Fruit fly (Drosophila melanogaster) whole organism, embryonic: Measurements from ENCODE around the gene CG10283.

Experiments used
- Ada2b ChIP-seq: fragments of 200-800 bp; sonication (Bioruptor generic); IDR thresholded peaks from 2 replicates; pipeline ENCODE4 v1.3.6; 2022; ENCODE audit warnings: missing biosample characterization, missing genetic modification characterization
- BEAF-32 ChIP-seq: fragments of 200-800 bp; sonication (Bioruptor generic); optimal IDR thresholded peaks from 3 replicates; lab custom pipeline; 2017; ENCODE audit warnings: missing biosample characterization, missing genetic modification characterization, mild to moderate bottlenecking, moderate library complexity, missing genetic modification reagents
- CG10366 ChIP-seq: fragments of 200-800 bp; sonication (Bioruptor generic); IDR thresholded peaks from 2 replicates; pipeline ENCODE4 v1.3.6; 2022; ENCODE audit warnings: missing biosample characterization, missing genetic modification characterization
- CG10431 ChIP-seq: fragments of 200-800 bp; sonication (Bioruptor generic); optimal IDR thresholded peaks from 3 replicates; lab custom pipeline; 2018; ENCODE audit warnings: missing biosample characterization, mild to moderate bottlenecking, missing genetic modification characterization
- CG10654 ChIP-seq: fragments of 200-800 bp; sonication (Bioruptor generic); optimal IDR thresholded peaks from 2 replicates; lab custom pipeline; 2016; ENCODE audit warnings: missing biosample characterization, missing genetic modification characterization
- CG11504 ChIP-seq: fragments of 200-800 bp; sonication (Bioruptor generic); optimal IDR thresholded peaks from 3 replicates; lab custom pipeline; 2019; ENCODE audit warnings: missing biosample characterization, mild to moderate bottlenecking, missing genetic modification characterization, moderate library complexity
- CG12071 ChIP-seq: fragments of 200-800 bp; sonication (Bioruptor generic); optimal IDR thresholded peaks from 3 replicates; lab custom pipeline; 2018; ENCODE audit warnings: missing biosample characterization, mild to moderate bottlenecking, missing genetic modification characterization
- CG12155 ChIP-seq: fragments of 200-800 bp; sonication (Bioruptor generic); optimal IDR thresholded peaks from 3 replicates; lab custom pipeline; 2016; ENCODE audit warnings: missing biosample characterization, missing genetic modification characterization
- CG14667 ChIP-seq: fragments of 200-800 bp; sonication (Bioruptor generic); IDR thresholded peaks from 2 replicates; pipeline ENCODE4 v1.3.6; 2022; ENCODE audit warnings: missing biosample characterization, missing genetic modification characterization
- CG14860 ChIP-seq: fragments of 200-800 bp; sonication (Bioruptor generic); IDR thresholded peaks from 3 replicates; pipeline ENCODE4 v1.3.6; 2022; ENCODE audit warnings: missing biosample characterization, missing genetic modification characterization; ENCODE audit not compliant: partially characterized antibody
- CG1602 ChIP-seq: fragments of 200-800 bp; sonication (Bioruptor generic); optimal IDR thresholded peaks from 3 replicates; lab custom pipeline; 2016; ENCODE audit warnings: missing biosample characterization, missing genetic modification characterization
- CG17912 ChIP-seq: fragments of 200-800 bp; sonication (Bioruptor generic); optimal IDR thresholded peaks from 2 replicates; lab custom pipeline; 2018; ENCODE audit warnings: missing biosample characterization, mild to moderate bottlenecking, missing genetic modification characterization
- CG18599 ChIP-seq: fragments of 200-800 bp; sonication (Bioruptor generic); optimal IDR thresholded peaks from 3 replicates; lab custom pipeline; 2017; ENCODE audit warnings: missing biosample characterization, missing genetic modification characterization, mild to moderate bottlenecking, moderate library complexity, missing genetic modification reagents
- CG4404 ChIP-seq: fragments of 200-800 bp; sonication (Bioruptor generic); IDR thresholded peaks from 2 replicates; pipeline ENCODE4 v1.3.6; 2022; ENCODE audit warnings: missing biosample characterization, missing genetic modification characterization
- CG6683 ChIP-seq: fragments of 200-800 bp; sonication (Bioruptor generic); optimal IDR thresholded peaks from 2 replicates; lab custom pipeline; 2017; ENCODE audit warnings: missing biosample characterization, mild to moderate bottlenecking, missing genetic modification characterization, missing genetic modification reagents
- CG7987 ChIP-seq: fragments of 200-800 bp; sonication (Bioruptor generic); optimal IDR thresholded peaks from 2 replicates; lab custom pipeline; 2018; ENCODE audit warnings: missing biosample characterization, mild to moderate bottlenecking, missing genetic modification characterization, moderate library complexity
- CG8924 ChIP-seq: fragments of 200-800 bp; optimal IDR thresholded peaks from 3 replicates; lab custom pipeline; 2019; ENCODE audit warnings: missing biosample characterization, mild to moderate bottlenecking, missing genetic modification characterization, moderate library complexity
- D19B ChIP-seq: fragments of 200-800 bp; sonication (Bioruptor generic); optimal IDR thresholded peaks from 2 replicates; lab custom pipeline; 2017; ENCODE audit warnings: missing biosample characterization, mild to moderate bottlenecking, missing genetic modification characterization
- Deaf1 ChIP-seq: fragments of 200-800 bp; optimal IDR thresholded peaks from 3 replicates; lab custom pipeline; 2019; ENCODE audit warnings: missing biosample characterization, mild to moderate bottlenecking, missing genetic modification characterization, moderate library complexity
- Dll ChIP-seq: fragments of 200-800 bp; sonication (Bioruptor generic); IDR thresholded peaks from 4 replicates; pipeline ENCODE4 v1.3.6; 2022; ENCODE audit warnings: missing biosample characterization, missing genetic modification characterization; ENCODE audit not compliant: partially characterized antibody
- Ets65A ChIP-seq: fragments of 200-800 bp; sonication (Bioruptor generic); peaks from one replicate; lab custom pipeline; 2016; ENCODE audit warnings: missing biosample characterization, missing genetic modification characterization
- Hr39 ChIP-seq: fragments of >200 bp; optimal IDR thresholded peaks from 2 replicates; lab custom pipeline; 2017
- Hsf ChIP-seq: fragments of 200-800 bp; sonication (Bioruptor generic); optimal IDR thresholded peaks from 3 replicates; lab custom pipeline; 2016; ENCODE audit warnings: missing biosample characterization, missing genetic modification characterization
- Jarid2 ChIP-seq: fragments of 200-800 bp; sonication (Bioruptor generic); optimal IDR thresholded peaks from 3 replicates; lab custom pipeline; 2017; ENCODE audit warnings: mild to moderate bottlenecking, missing biosample characterization, missing genetic modification reagents, missing genetic modification characterization
- NFAT ChIP-seq: fragments of 200-800 bp; sonication (Bioruptor generic); IDR thresholded peaks from 2 replicates; pipeline ENCODE4 v1.3.6; 2022; ENCODE audit warnings: missing biosample characterization, missing genetic modification characterization
- Oli ChIP-seq: fragments of 200-800 bp; sonication (Bioruptor generic); optimal IDR thresholded peaks from 2 replicates; lab custom pipeline; 2018; ENCODE audit warnings: missing biosample characterization, mild to moderate bottlenecking, missing genetic modification characterization, moderate library complexity
- Opbp ChIP-seq: fragments of 200-800 bp; sonication (Bioruptor generic); IDR thresholded peaks from 3 replicates; pipeline ENCODE4 v1.3.6; 2022; ENCODE audit warnings: missing biosample characterization, missing genetic modification characterization; ENCODE audit not compliant: partially characterized antibody
- Ravus ChIP-seq: fragments of 200-800 bp; sonication (Bioruptor generic); IDR thresholded peaks from 2 replicates; pipeline ENCODE4 v1.3.6; 2022; ENCODE audit warnings: missing biosample characterization, missing genetic modification characterization
- Sox100B ChIP-seq: fragments of 200-800 bp; sonication (Bioruptor generic); optimal IDR thresholded peaks from 3 replicates; lab custom pipeline; 2018; ENCODE audit warnings: missing biosample characterization, mild to moderate bottlenecking, missing genetic modification characterization
- Usf ChIP-seq: fragments of 200-800 bp; sonication (Bioruptor generic); optimal IDR thresholded peaks from 2 replicates; lab custom pipeline; 2017; ENCODE audit warnings: missing genotype, missing biosample characterization, missing genetic modification characterization
- Xbp1 ChIP-seq: fragments of 200-800 bp; sonication (Bioruptor generic); optimal IDR thresholded peaks from 3 replicates; lab custom pipeline; 2016; ENCODE audit warnings: missing biosample characterization, mild to moderate bottlenecking, missing genetic modification characterization
- amos ChIP-seq: fragments of 200-800 bp; sonication (Bioruptor generic); IDR thresholded peaks from 2 replicates; pipeline ENCODE4 v1.3.6; 2022; ENCODE audit warnings: missing biosample characterization, missing genetic modification characterization; ENCODE audit not compliant: partially characterized antibody
- cas ChIP-seq: fragments of 200-800 bp; sonication (Bioruptor generic); IDR thresholded peaks from 2 replicates; pipeline ENCODE4 v1.3.6; 2022; ENCODE audit warnings: missing biosample characterization, missing genetic modification characterization
- chn ChIP-seq: fragments of 200-800 bp; sonication (Bioruptor generic); optimal IDR thresholded peaks from 2 replicates; lab custom pipeline; 2016; ENCODE audit warnings: missing biosample characterization, missing genetic modification characterization
- ci ChIP-seq: fragments of 200-800 bp; sonication (Bioruptor generic); IDR thresholded peaks from 3 replicates; pipeline ENCODE4 v1.3.6; 2022; ENCODE audit warnings: missing biosample characterization, missing genetic modification characterization
- fru ChIP-seq: fragments of >200 bp; optimal IDR thresholded peaks from 2 replicates; lab custom pipeline; 2017
- gfzf ChIP-seq: fragments of 200-800 bp; sonication (Bioruptor generic); optimal IDR thresholded peaks from 2 replicates; lab custom pipeline; 2016; ENCODE audit warnings: missing biosample characterization, mild to moderate bottlenecking, missing genetic modification characterization, moderate library complexity
- hth ChIP-seq: fragments of >200 bp; optimal IDR thresholded peaks from 2 replicates; lab custom pipeline; 2017; ENCODE audit warnings: inconsistent platforms
- lbe ChIP-seq: fragments of 200-800 bp; sonication (Bioruptor generic); optimal IDR thresholded peaks from 2 replicates; lab custom pipeline; 2016; ENCODE audit warnings: missing biosample characterization, mild to moderate bottlenecking, missing genetic modification characterization
- mam ChIP-seq: fragments of 200-800 bp; sonication (Bioruptor generic); optimal IDR thresholded peaks from 3 replicates; lab custom pipeline; 2016; ENCODE audit warnings: missing biosample characterization, missing genetic modification characterization
- mld ChIP-seq: fragments of 200-800 bp; sonication (Bioruptor generic); IDR thresholded peaks from 3 replicates; pipeline ENCODE4 v1.3.6; 2022; ENCODE audit warnings: missing biosample characterization, missing genetic modification characterization; ENCODE audit not compliant: partially characterized antibody
- nom ChIP-seq: fragments of 200-800 bp; sonication (Bioruptor generic); optimal IDR thresholded peaks from 2 replicates; lab custom pipeline; 2017; ENCODE audit warnings: missing biosample characterization, missing genetic modification characterization, mild to moderate bottlenecking, moderate library complexity, missing genetic modification reagents
- pho ChIP-seq: fragments of 200-800 bp; sonication (Bioruptor generic); optimal IDR thresholded peaks from 2 replicates; lab custom pipeline; 2016; ENCODE audit warnings: missing biosample characterization, missing genetic modification characterization
- phol ChIP-seq: fragments of 200-800 bp; sonication (Bioruptor generic); optimal IDR thresholded peaks from 3 replicates; lab custom pipeline; 2018; ENCODE audit warnings: missing biosample characterization, mild to moderate bottlenecking, missing genetic modification characterization, moderate library complexity
- pita ChIP-seq: fragments of 200-800 bp; sonication (Bioruptor generic); optimal IDR thresholded peaks from 2 replicates; lab custom pipeline; 2017; ENCODE audit warnings: missing biosample characterization, mild to moderate bottlenecking, missing genetic modification characterization
- ro ChIP-seq: fragments of 200-800 bp; sonication (Bioruptor generic); IDR thresholded peaks from 2 replicates; pipeline ENCODE4 v1.3.6; 2022; ENCODE audit warnings: missing biosample characterization, missing genetic modification characterization
- sisA ChIP-seq: fragments of 200-800 bp; sonication (Bioruptor generic); IDR thresholded peaks from 2 replicates; pipeline ENCODE4 v1.3.6; 2022; ENCODE audit warnings: missing biosample characterization, missing genetic modification characterization
- unc-4 ChIP-seq: fragments of 200-800 bp; sonication (Bioruptor generic); IDR thresholded peaks from 2 replicates; pipeline ENCODE4 v1.3.6; 2022; ENCODE audit warnings: missing biosample characterization, missing genetic modification characterization; ENCODE audit not compliant: partially characterized antibody
- wor ChIP-seq: fragments of 200-800 bp; sonication (Bioruptor generic); IDR thresholded peaks from 2 replicates; pipeline ENCODE4 v1.3.6; 2022; ENCODE audit warnings: missing biosample characterization, missing genetic modification characterization

The CG10283 gene

dm6 chr2L:18442903-18443608 is 41.3 kb downstream of the CG10283 start, which contains the start of gene RpS26 (continued):
- TF ChIP-seq CG14860 (GFP tag; lab: Robert Waterston, UW) (0 out of 3 replicates have a peak, but pooled peaks have one; percentile 12), pho (GFP tag; lab: Kevin White, UChicago) (peak; percentile 44), Hr39 (lab: Kevin White, UChicago) (no peak), unc-4 (GFP tag; lab: Robert Waterston, UW) (no peak; the same call in 1 of the 2 replicates), Usf (GFP tag; lab: Kevin White, UChicago) (peak; percentile 49), Ets65A (GFP tag; lab: Kevin White, UChicago) (peak; percentile 97), CG8924 (tag; lab: Kevin White, UChicago) (peak; percentile 51), ro (no peak), pita (GFP tag; lab: Kevin White, UChicago) (no peak), NFAT (peak; percentile 33), mam (GFP tag; lab: Kevin White, UChicago) (peak; percentile 63), CG12155 (GFP tag; lab: Kevin White, UChicago) (peak; percentile 26), sisA (GFP tag; lab: Robert Waterston, UW) (peak; percentile 42; the same call in 1 of the 2 replicates), Dll (GFP tag; lab: Robert Waterston, UW) (0 out of 4 replicates have a peak, but pooled peaks have one; percentile 29), CG17912 (GFP tag; lab: Kevin White, UChicago) (no peak), Ravus (GFP tag; lab: Robert Waterston, UW) (no peak), Opbp (GFP tag; lab: Robert Waterston, UW) (no peak), mld (GFP tag; lab: Robert Waterston, UW) (no peak), CG1602 (peak; percentile 53), CG11504 (tag; lab: Kevin White, UChicago) (no peak), Xbp1 (GFP tag; lab: Kevin White, UChicago) (peak; percentile 70), lbe (GFP tag; lab: Kevin White, UChicago) (peak; percentile 40), CG10654 (GFP tag; lab: Kevin White, UChicago) (peak; percentile 5), phol (tag; lab: Kevin White, UChicago) (peak; percentile 76), Ada2b (GFP tag; lab: Robert Waterston, UW) (no peak; the same call in 1 of the 2 replicates), CG14667 (no peak), hth (lab: Kevin White, UChicago) (no peak), fru (no peak), CG12071 (GFP tag; lab: Kevin White, UChicago) (no peak), wor (no peak), Oli (tag; lab: Kevin White, UChicago) (no peak), Hsf (GFP tag; lab: Kevin White, UChicago) (peak; percentile 24), CG18599 (GFP tag; lab: Kevin White, UChicago) (no peak), Deaf1 (tag; lab: Kevin White, UChicago) (no peak), CG10366 (0 out of 2 replicates have a peak, but pooled peaks have one; percentile 36), BEAF-32 (GFP tag; lab: Kevin White, UChicago) (peak; percentile 56), CG4404 (GFP tag; lab: Robert Waterston, UW) (peak; percentile 30; the same call in 1 of the 2 replicates), gfzf (peak; percentile 93), Sox100B (GFP tag; lab: Kevin White, UChicago) (peak; percentile 68), CG7987 (GFP tag; lab: Kevin White, UChicago) (peak; percentile 51), Jarid2 (GFP tag; lab: Kevin White, UChicago) (peak; percentile 24), CG10431 (GFP tag; lab: Kevin White, UChicago) (peak; percentile 49), amos (GFP tag; lab: Robert Waterston, UW) (no peak), CG6683 (GFP tag; lab: Kevin White, UChicago) (no peak), chn (GFP tag; lab: Kevin White, UChicago) (peak; percentile 36), ci (GFP tag; lab: Robert Waterston, UW) (peak; percentile 73; the same call in 2 of the 3 replicates), cas (GFP tag; lab: Robert Waterston, UW) (no peak), nom (peak; percentile 46), D19B (GFP tag; lab: Kevin White, UChicago) (peak; percentile 10)
